Worm (Caenorhabditis elegans): ENCODE data around the gene etc-1.

- TF ChIP-seq W03F9.2 (tag; optimal IDR thresholded peaks at IDR 0.05) (no peak), him-1 (tag; optimal IDR thresholded peaks at IDR 0.05) (no peak), dao-5 (tag; optimal IDR thresholded peaks at IDR 0.05) (no peak)
Observed at ce11 chrII:8684824-8685223, 20.2 kb downstream of the etc-1 start, which contains the start of gene hgap-2.
